Worm (Caenorhabditis elegans): ENCODE results near the gene gtf-2A2.
A peak's percentile ranks its signal among the peaks of the same experiment; 100 is the strongest.

The gtf-2A2 gene

DNA sequence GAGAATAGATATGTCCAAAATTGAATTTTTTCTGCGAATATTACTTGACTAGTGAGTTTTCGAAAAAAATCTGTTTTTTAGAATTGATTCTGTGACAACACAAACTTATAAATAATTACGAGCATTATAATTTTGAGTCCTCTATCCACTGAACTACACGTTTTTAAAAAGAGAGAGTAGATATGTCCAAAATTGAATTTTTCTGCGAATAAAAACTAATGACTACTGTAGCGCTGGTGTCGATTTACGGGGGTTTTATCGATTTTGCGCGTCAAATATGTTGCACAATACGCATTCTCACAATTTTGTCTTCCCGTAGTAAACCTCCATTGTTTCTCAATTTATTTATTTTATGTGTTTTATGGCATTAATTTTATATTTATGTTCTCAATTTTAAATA, 27.4 kb downstream of the gtf-2A2 start:
- no peak for TF ChIP-seq ceh-83 (GFP tag; optimal IDR thresholded peaks at IDR 0.05)
- TF ChIP-seq pha-4 (tag; optimal IDR thresholded peaks at IDR 0.05) = no peak
- TF ChIP-seq blmp-1 (tag; optimal IDR thresholded peaks at IDR 0.05) = no peak
- TF ChIP-seq zip-8 (tag; optimal IDR thresholded peaks at IDR 0.05) = no peak
- no peak for TF ChIP-seq mab-5 (tag; optimal IDR thresholded peaks at IDR 0.05)
- no peak for TF ChIP-seq mls-2 (tag; optimal IDR thresholded peaks at IDR 0.05)
- TF ChIP-seq unc-62 (GFP tag; optimal IDR thresholded peaks at IDR 0.05) = no peak
- TF ChIP-seq nhr-237 (tag; optimal IDR thresholded peaks at IDR 0.05) = no peak
- no peak for TF ChIP-seq unc-39 (tag; optimal IDR thresholded peaks at IDR 0.05)
- TF ChIP-seq nhr-28 (tag; optimal IDR thresholded peaks at IDR 0.05) = no peak
- no peak for TF ChIP-seq nhr-76 (tag; optimal IDR thresholded peaks at IDR 0.05)
- no peak for TF ChIP-seq unc-120 (tag; optimal IDR thresholded peaks at IDR 0.05; ENCODE audit: poor library complexity, severe bottlenecking)
- no peak for TF ChIP-seq lin-32 (GFP tag; optimal IDR thresholded peaks at IDR 0.05)
- TF ChIP-seq ham-2 (GFP tag; optimal IDR thresholded peaks at IDR 0.05) = no peak
- TF ChIP-seq M03D4.4 (tag; optimal IDR thresholded peaks at IDR 0.05) = no peak
- TF ChIP-seq ceh-39 (tag; optimal IDR thresholded peaks at IDR 0.05) = no peak

DNA sequence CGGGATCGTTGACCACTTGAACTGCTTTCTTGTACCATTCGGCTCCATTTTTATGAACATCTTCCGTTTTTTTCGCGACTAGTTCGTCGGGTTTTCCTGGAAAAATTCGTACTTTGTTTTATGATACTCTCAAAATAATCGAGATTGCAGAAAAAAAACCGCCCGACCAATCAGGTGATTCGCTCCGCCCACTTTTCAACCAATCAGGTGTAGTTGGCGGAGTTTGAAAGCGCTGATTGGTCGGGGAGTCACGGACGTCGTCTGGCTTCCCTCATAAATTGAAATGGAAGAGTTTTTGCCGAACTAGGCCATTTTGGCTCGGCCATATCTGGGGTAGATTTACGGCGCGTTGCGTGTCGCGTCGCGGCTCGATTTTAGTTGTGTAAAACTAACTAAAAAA, 28.0 kb downstream of the gtf-2A2 start:
- no peak for TF ChIP-seq mab-5 (tag; optimal IDR thresholded peaks at IDR 0.05)
- no peak for TF ChIP-seq drap-1 (GFP tag; optimal IDR thresholded peaks at IDR 0.05)
- TF ChIP-seq M03D4.4 (tag; optimal IDR thresholded peaks at IDR 0.05) = no peak
- TF ChIP-seq ceh-43 (GFP tag; optimal IDR thresholded peaks at IDR 0.05) = no peak
- no peak for TF ChIP-seq lin-13 (tag; optimal IDR thresholded peaks at IDR 0.05)
- TF ChIP-seq mls-2 (tag; optimal IDR thresholded peaks at IDR 0.05) = no peak
- TF ChIP-seq tbx-8 (GFP tag; optimal IDR thresholded peaks at IDR 0.05) = no peak
- no peak for TF ChIP-seq hlh-1 (tag; optimal IDR thresholded peaks at IDR 0.05)
- no peak for TF ChIP-seq elt-3 (tag; optimal IDR thresholded peaks at IDR 0.05)
- no peak for TF ChIP-seq unc-39 (tag; optimal IDR thresholded peaks at IDR 0.05)

DNA sequence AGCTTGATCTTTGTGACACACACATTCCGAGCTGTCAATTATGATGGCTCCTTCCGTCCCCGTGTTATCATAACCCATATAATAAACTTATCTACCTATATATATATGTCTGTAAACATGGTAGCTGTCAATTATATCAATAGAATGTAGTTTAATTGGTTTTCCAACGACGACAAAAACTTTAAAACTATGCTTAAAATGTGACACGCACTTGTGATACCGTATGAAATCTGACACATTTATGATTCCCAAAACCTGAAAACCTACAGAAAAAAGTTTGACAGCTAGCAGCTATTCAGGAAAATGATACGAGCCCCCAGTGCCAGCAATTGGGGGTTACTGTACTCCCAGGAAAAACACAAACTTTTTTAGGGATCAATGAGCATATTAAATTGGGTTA, 34.1 kb downstream of the gtf-2A2 start:
- TF ChIP-seq nhr-2 (tag; optimal IDR thresholded peaks at IDR 0.05) (no peak), nhr-237 (tag; optimal IDR thresholded peaks at IDR 0.05) (no peak), lin-32 (GFP tag; optimal IDR thresholded peaks at IDR 0.05) (no peak), mls-2 (tag; optimal IDR thresholded peaks at IDR 0.05) (no peak), hlh-1 (tag; optimal IDR thresholded peaks at IDR 0.05) (no peak), ceh-39 (tag; optimal IDR thresholded peaks at IDR 0.05) (no peak), zip-8 (tag; optimal IDR thresholded peaks at IDR 0.05) (no peak), sptf-1 (tag; optimal IDR thresholded peaks at IDR 0.05) (no peak), sem-2 (GFP tag; optimal IDR thresholded peaks at IDR 0.05) (no peak), mab-5 (tag; optimal IDR thresholded peaks at IDR 0.05) (no peak), nhr-12 (tag; optimal IDR thresholded peaks at IDR 0.05) (no peak)

DNA sequence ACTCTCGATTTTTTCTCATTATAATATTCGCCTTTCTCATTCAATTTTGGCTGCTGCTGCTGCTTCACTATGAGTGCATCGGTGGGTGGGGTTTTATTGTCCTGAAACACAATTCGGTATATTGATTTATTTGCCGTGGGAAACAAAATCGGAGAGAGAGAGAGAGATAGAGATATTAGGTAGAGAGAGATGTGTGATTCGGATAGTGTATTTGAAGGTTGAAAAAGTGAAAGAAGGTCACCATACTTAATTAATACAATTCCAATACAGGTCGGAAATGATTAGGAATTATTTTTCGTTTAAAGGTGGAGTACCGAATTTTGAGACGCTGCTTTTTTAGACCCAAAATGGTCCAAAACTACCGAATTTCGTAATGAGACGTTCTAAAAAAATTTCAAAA, 37.6 kb downstream of the gtf-2A2 start, which contains the start of gene tpst-1:
Gene tpst-1, minus strand, starts transcription at position 101 of the 400 bp plus-strand sequence.
- TF ChIP-seq elt-1 (tag; optimal IDR thresholded peaks at IDR 0.05; ENCODE audit: borderline replicate concordance, insufficient read depth) = no peak
- no peak for TF ChIP-seq sptf-1 (tag; optimal IDR thresholded peaks at IDR 0.05)
- TF ChIP-seq lsy-2 (tag; optimal IDR thresholded peaks at IDR 0.05) = no peak
- TF ChIP-seq ceh-43 (GFP tag; optimal IDR thresholded peaks at IDR 0.05) = no peak
- no peak for TF ChIP-seq cnd-1 (tag; optimal IDR thresholded peaks at IDR 0.05)
- TF ChIP-seq unc-39 (tag; optimal IDR thresholded peaks at IDR 0.05) = no peak
- no peak for TF ChIP-seq ham-2 (GFP tag; optimal IDR thresholded peaks at IDR 0.05)
- TF ChIP-seq ces-1 (GFP tag; optimal IDR thresholded peaks at IDR 0.05) = no peak
- no peak for TF ChIP-seq flh-1 (GFP tag; optimal IDR thresholded peaks at IDR 0.05)
- no peak for TF ChIP-seq M03D4.4 (tag; optimal IDR thresholded peaks at IDR 0.05)
- no peak for TF ChIP-seq tbx-8 (GFP tag; optimal IDR thresholded peaks at IDR 0.05)
- no peak for TF ChIP-seq ztf-11 (tag; optimal IDR thresholded peaks at IDR 0.05)
- TF ChIP-seq nhr-12 (tag; optimal IDR thresholded peaks at IDR 0.05) = no peak
- TF ChIP-seq ceh-39 (tag; optimal IDR thresholded peaks at IDR 0.05) = no peak
- no peak for TF ChIP-seq lin-13 (tag; optimal IDR thresholded peaks at IDR 0.05)

DNA sequence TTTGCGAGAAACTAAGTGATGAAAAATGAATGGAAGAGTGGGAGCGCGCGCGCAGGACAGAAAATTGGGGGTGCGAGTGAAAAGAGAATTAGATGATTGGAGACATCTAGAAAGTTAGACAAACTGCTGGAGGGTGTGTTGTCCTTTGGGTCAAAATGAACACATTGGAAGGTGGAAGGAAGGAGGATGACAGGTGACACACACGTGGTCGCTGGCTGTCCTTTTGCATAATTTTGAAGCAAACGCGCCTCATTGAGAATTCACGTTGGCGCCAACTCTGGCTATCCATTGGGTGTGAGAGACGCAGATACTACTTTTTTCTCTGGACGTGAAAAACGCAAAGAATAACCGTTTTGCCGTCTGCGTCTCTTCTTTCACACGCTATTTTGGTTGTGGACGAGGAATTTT, 40.9 kb downstream of the gtf-2A2 start:
- TF ChIP-seq ces-1 (GFP tag; optimal IDR thresholded peaks at IDR 0.05) (peak; percentile 4), unc-120 (tag; optimal IDR thresholded peaks at IDR 0.05; ENCODE audit: poor library complexity, severe bottlenecking) (peak; percentile 64), hlh-1 (tag; optimal IDR thresholded peaks at IDR 0.05) (peak; percentile 67)
